Worm (Caenorhabditis elegans): Measurements from ENCODE around the gene E02A10.4.

Gene E02A10.4

DNA sequence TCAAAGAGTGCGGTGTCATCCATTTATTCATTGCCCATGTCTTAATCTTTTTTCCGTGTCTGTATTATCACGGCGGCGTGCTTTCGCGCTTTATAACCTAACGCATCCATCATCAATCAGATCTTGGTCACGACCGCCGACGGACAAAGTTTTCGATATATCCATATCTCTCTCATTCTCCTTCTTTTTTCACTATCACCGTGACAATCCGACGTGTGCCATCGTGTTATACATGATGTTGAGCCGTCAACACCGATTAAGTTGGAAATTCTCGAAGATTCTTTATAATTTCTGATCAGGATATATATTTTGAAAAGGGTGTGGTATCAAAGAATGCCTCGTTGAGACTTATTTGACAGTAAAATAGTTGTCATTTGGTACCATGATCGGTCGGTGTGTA is 10.8 kb downstream of the E02A10.4 start (continued):
- TF ChIP-seq grh-1 (GFP tag; IDR thresholded peaks at IDR 0.05) (peak; percentile 25; the same call in 1 of the 2 replicates), nhr-47 (tag; optimal IDR thresholded peaks at IDR 0.05) (peak; percentile 20), ceh-88 (GFP tag; IDR thresholded peaks at IDR 0.05) (no peak), C34B4.2 (tag; optimal IDR thresholded peaks at IDR 0.05) (no peak), irx-1 (tag; optimal IDR thresholded peaks at IDR 0.05) (no peak), vab-15 (tag; optimal IDR thresholded peaks at IDR 0.05) (no peak), ets-5 (GFP tag; IDR thresholded peaks at IDR 0.05) (no peak), mdl-1 (tag; optimal IDR thresholded peaks at IDR 0.05) (peak in 1 of 2 experiments; percentile 23), ceh-8 (GFP tag; optimal IDR thresholded peaks at IDR 0.05) (no peak), blmp-1 (tag; optimal IDR thresholded peaks at IDR 0.05) (peak; percentile 87), fkh-8 (tag; optimal IDR thresholded peaks at IDR 0.05) (no peak), fos-1 (tag; optimal IDR thresholded peaks at IDR 0.05) (no peak), efl-1 (optimal IDR thresholded peaks at IDR 0.05) (no peak), efl-1 (GFP tag; optimal IDR thresholded peaks at IDR 0.05 in 1 of 2) (no peak), nhr-84 (tag; optimal IDR thresholded peaks at IDR 0.05) (no peak), efl-3 (GFP tag; optimal IDR thresholded peaks at IDR 0.05) (no peak), F16B12.6 (tag; optimal IDR thresholded peaks at IDR 0.05) (no peak), ama-1 (optimal IDR thresholded peaks at IDR 0.05) (no peak), rnt-1 (tag; optimal IDR thresholded peaks at IDR 0.05) (no peak), elt-3 (tag; optimal IDR thresholded peaks at IDR 0.05) (peak; percentile 10 to 90 (median 75)), C04F5.9 (tag; optimal IDR thresholded peaks at IDR 0.05) (no peak), skn-1 (tag; optimal IDR thresholded peaks at IDR 0.05) (no peak), nhr-90 (tag; optimal IDR thresholded peaks at IDR 0.05; ENCODE audit: poor library complexity) (peak; percentile 55), nhr-85 (tag) (peak; percentile 92), ztf-4 (tag; optimal IDR thresholded peaks at IDR 0.05) (no peak), hlh-17 (GFP tag; optimal IDR thresholded peaks at IDR 0.05; ENCODE audit: borderline replicate concordance) (no peak), ceh-63 (GFP tag; optimal IDR thresholded peaks at IDR 0.05) (no peak), tbx-2 (tag; optimal IDR thresholded peaks at IDR 0.05) (peak; percentile 63), snu-23 (GFP tag; optimal IDR thresholded peaks at IDR 0.05) (peak; percentile 25), nhr-19 (GFP tag; conservative IDR thresholded peaks at IDR 0.05) (peak; percentile 43), lsy-2 (tag; optimal IDR thresholded peaks at IDR 0.05) (no peak), unc-30 (tag; optimal IDR thresholded peaks at IDR 0.05) (no peak), nhr-20 (tag; optimal IDR thresholded peaks at IDR 0.05) (peak; percentile 61)

ce11 chrV:12555872-12556271 is 11.9 kb downstream of the E02A10.4 start:
- TF ChIP-seq F16B12.6 (tag; optimal IDR thresholded peaks at IDR 0.05), result no peak
- TF ChIP-seq egl-27 (tag; optimal IDR thresholded peaks at IDR 0.05), result no peak
- no peak for TF ChIP-seq ztf-11 (tag; optimal IDR thresholded peaks at IDR 0.05)
- TF ChIP-seq ceh-63 (GFP tag; optimal IDR thresholded peaks at IDR 0.05), result no peak
- TF ChIP-seq C16A3.4 (tag; optimal IDR thresholded peaks at IDR 0.05), result no peak
- TF ChIP-seq snpc-4 (tag; optimal IDR thresholded peaks at IDR 0.05), result no peak
- TF ChIP-seq pqm-1 (tag; optimal IDR thresholded peaks at IDR 0.05), result no peak
- TF ChIP-seq aly-2 (tag; optimal IDR thresholded peaks at IDR 0.05), result no peak
- no peak for TF ChIP-seq lir-3 (tag; optimal IDR thresholded peaks at IDR 0.05; ENCODE audit: poor library complexity)
- 0 out of 2 replicates have a peak, but pooled peaks have one; percentile 5 for TF ChIP-seq grh-1 (GFP tag; IDR thresholded peaks at IDR 0.05)
- no peak for TF ChIP-seq efl-1 (optimal IDR thresholded peaks at IDR 0.05)
- TF ChIP-seq efl-1 (GFP tag; optimal IDR thresholded peaks at IDR 0.05 in 1 of 2), result no peak
- TF ChIP-seq dsc-1 (tag; optimal IDR thresholded peaks at IDR 0.05), result no peak
- TF ChIP-seq elt-3 (tag; optimal IDR thresholded peaks at IDR 0.05), result peak in 3 of 6 experiments; percentile 32 to 85 (median 59)
- no peak for TF ChIP-seq ceh-88 (GFP tag; IDR thresholded peaks at IDR 0.05)
- no peak for TF ChIP-seq ets-5 (GFP tag; IDR thresholded peaks at IDR 0.05)
- TF ChIP-seq efl-3 (GFP tag; optimal IDR thresholded peaks at IDR 0.05), result no peak
- no peak for TF ChIP-seq sup-37 (GFP tag; optimal IDR thresholded peaks at IDR 0.05)
- TF ChIP-seq swsn-7 (tag; optimal IDR thresholded peaks at IDR 0.05), result no peak
- no peak for TF ChIP-seq unc-62 (GFP tag; optimal IDR thresholded peaks at IDR 0.05)
- no peak for TF ChIP-seq jun-1 (tag; optimal IDR thresholded peaks at IDR 0.05)
- peak; percentile 30 for TF ChIP-seq snu-23 (GFP tag; optimal IDR thresholded peaks at IDR 0.05)
- no peak for TF ChIP-seq nhr-47 (tag; optimal IDR thresholded peaks at IDR 0.05)
- TF ChIP-seq hpl-2 (GFP tag; optimal IDR thresholded peaks at IDR 0.05), result no peak
- TF ChIP-seq C34B4.2 (tag; optimal IDR thresholded peaks at IDR 0.05), result no peak
- no peak for TF ChIP-seq mdl-1 (tag; optimal IDR thresholded peaks at IDR 0.05)
- TF ChIP-seq unc-98 (GFP tag; IDR thresholded peaks at IDR 0.05), result no peak
- peak; percentile 42 for TF ChIP-seq nhr-20 (tag; optimal IDR thresholded peaks at IDR 0.05)
- TF ChIP-seq lin-39 (tag; optimal IDR thresholded peaks at IDR 0.05), result no peak
- TF ChIP-seq mef-2 (tag; optimal IDR thresholded peaks at IDR 0.05), result no peak
- TF ChIP-seq fkh-10 (GFP tag; optimal IDR thresholded peaks at IDR 0.05), result no peak
- no peak for TF ChIP-seq dpl-1 (GFP tag; optimal IDR thresholded peaks at IDR 0.05)
- no peak for TF ChIP-seq hlh-4 (tag; optimal IDR thresholded peaks at IDR 0.05)

Measured in whole organism, L1 larva.